Worm (Caenorhabditis elegans) whole organism, L3 larva: ENCODE measurements around the gene flp-27.

Source experiments
- ama-1 ChIP-seq: fragments of 150-350 bp; optimal IDR thresholded peaks from 2 replicates; lab custom pipeline; 2018
- daf-12 ChIP-seq: fragments of 150-350 bp; optimal IDR thresholded peaks from 2 replicates; lab custom pipeline; 2014; ENCODE audit warnings: missing biosample characterization, missing genetic modification reagents, missing genetic modification characterization
- egl-27 ChIP-seq: sonication (generic microtip); optimal IDR thresholded peaks from 4 replicates; lab custom pipeline; 2017; ENCODE audit warnings: missing biosample characterization, missing genetic modification reagents, missing genetic modification characterization
- elt-2 ChIP-seq: sonication (generic microtip); optimal IDR thresholded peaks from 2 replicates; lab custom pipeline; 2016; ENCODE audit warnings: missing genetic modification reagents, mild to moderate bottlenecking, missing genetic modification characterization, missing compliant biosample characterization
- jun-1 ChIP-seq: fragments of 150-350 bp; optimal IDR thresholded peaks from 2 replicates; lab custom pipeline; 2014; ENCODE audit warnings: missing biosample characterization, missing genetic modification reagents, missing genetic modification characterization
- mdl-1 ChIP-seq: fragments of 150-350 bp; optimal IDR thresholded peaks from 2 replicates; lab custom pipeline; 2014; ENCODE audit warnings: missing biosample characterization, missing genetic modification characterization
- nhr-23 ChIP-seq: fragments of 150-350 bp; optimal IDR thresholded peaks from 2 replicates; lab custom pipeline; 2014; ENCODE audit warnings: missing biosample characterization, missing genetic modification reagents, missing genetic modification characterization
- nhr-76 ChIP-seq: fragments of 150-350 bp; sonication (generic microtip); optimal IDR thresholded peaks from 5 replicates; lab custom pipeline; 2014; ENCODE audit warnings: missing biosample characterization, missing genetic modification characterization
- unc-62 ChIP-seq: fragments of 150-350 bp; sonication (generic microtip); optimal IDR thresholded peaks from 4 replicates; lab custom pipeline; 2014; ENCODE audit warnings: missing biosample characterization, missing genetic modification reagents, missing genetic modification characterization
- zag-1 ChIP-seq: fragments of 150-350 bp; optimal IDR thresholded peaks from 2 replicates; lab custom pipeline; 2014; ENCODE audit warnings: missing biosample characterization, missing genetic modification characterization
- ztf-11 ChIP-seq: fragments of 150-350 bp; optimal IDR thresholded peaks from 2 replicates; lab custom pipeline; 2014; ENCODE audit warnings: missing biosample characterization, missing genetic modification characterization

- TF ChIP-seq unc-62 (GFP tag; lab: Kevin White, UChicago) = no peak
- TF ChIP-seq elt-2 = no peak
- no peak for TF ChIP-seq mdl-1 (tag; lab: Kevin White, UChicago)
- no peak for TF ChIP-seq zag-1 (tag; lab: Kevin White, UChicago)
- TF ChIP-seq ztf-11 (tag; lab: Kevin White, UChicago) = no peak
- no peak for TF ChIP-seq ama-1 (lab: Kevin White, UChicago)
- no peak for TF ChIP-seq egl-27 (tag; lab: Kevin White, UChicago)
- TF ChIP-seq nhr-76 (tag; lab: Kevin White, UChicago) = no peak
- no peak for TF ChIP-seq daf-12
- no peak for TF ChIP-seq nhr-23 (tag; lab: Kevin White, UChicago)
- no peak for TF ChIP-seq jun-1 (tag; lab: Kevin White, UChicago)
These were observed 21.1 kb upstream of the flp-27 start, which contains the start of gene fut-3 for ce11 chrII:5659675-5660074.
